Fruit fly (Drosophila melanogaster) whole organism, embryonic: ENCODE data around the gene Ca-Ma2d.

Experiments used
- Atf3 ChIP-seq: fragments of 200-800 bp; sonication (Bioruptor generic); optimal IDR thresholded peaks from 3 replicates; lab custom pipeline; 2016; ENCODE audit warnings: missing biosample characterization, missing genetic modification characterization
- B-H1 ChIP-seq: fragments of 200-800 bp; sonication (Bioruptor generic); IDR thresholded peaks from 3 replicates; pipeline ENCODE4 v1.3.6; 2022; ENCODE audit warnings: missing biosample characterization, missing genetic modification characterization
- Bdp1 ChIP-seq: fragments of 200-800 bp; sonication (Bioruptor generic); optimal IDR thresholded peaks from 3 replicates; lab custom pipeline; 2016; ENCODE audit warnings: missing biosample characterization, missing genetic modification characterization
- CG10267 ChIP-seq: fragments of 200-800 bp; sonication (Bioruptor generic); optimal IDR thresholded peaks from 2 replicates; lab custom pipeline; 2018; ENCODE audit warnings: missing biosample characterization, mild to moderate bottlenecking, missing genetic modification characterization, moderate library complexity
- CG10366 ChIP-seq: fragments of 200-800 bp; sonication (Bioruptor generic); IDR thresholded peaks from 2 replicates; pipeline ENCODE4 v1.3.6; 2022; ENCODE audit warnings: missing biosample characterization, missing genetic modification characterization
- CG11695 ChIP-seq: fragments of 200-800 bp; sonication (Bioruptor generic); IDR thresholded peaks from 3 replicates; pipeline ENCODE4 v1.3.6; 2022; ENCODE audit warnings: missing biosample characterization, missing genetic modification characterization
- CG11696 ChIP-seq: fragments of 200-800 bp; sonication (Bioruptor generic); IDR thresholded peaks from 2 replicates; pipeline ENCODE4 v1.3.6; 2022; ENCODE audit warnings: missing biosample characterization, missing genetic modification characterization
- CG12155 ChIP-seq: fragments of 200-800 bp; sonication (Bioruptor generic); optimal IDR thresholded peaks from 3 replicates; lab custom pipeline; 2016; ENCODE audit warnings: missing biosample characterization, missing genetic modification characterization
- CG15601 ChIP-seq: fragments of 200-800 bp; sonication (Bioruptor generic); optimal IDR thresholded peaks from 3 replicates; lab custom pipeline; 2019; ENCODE audit warnings: missing biosample characterization, mild to moderate bottlenecking, missing genetic modification characterization, moderate library complexity
- CG15696 ChIP-seq: fragments of 200-800 bp; sonication (Bioruptor generic); optimal IDR thresholded peaks from 2 replicates; lab custom pipeline; 2019; ENCODE audit warnings: missing biosample characterization, mild to moderate bottlenecking, missing genetic modification characterization, moderate library complexity
- CG1602 ChIP-seq: fragments of 200-800 bp; sonication (Bioruptor generic); optimal IDR thresholded peaks from 3 replicates; lab custom pipeline; 2016; ENCODE audit warnings: missing biosample characterization, missing genetic modification characterization
- CG16815 ChIP-seq: fragments of 200-800 bp; sonication (Bioruptor generic); optimal IDR thresholded peaks from 3 replicates; lab custom pipeline; 2017; ENCODE audit warnings: missing biosample characterization, mild to moderate bottlenecking, missing genetic modification characterization
- CG17912 ChIP-seq: fragments of 200-800 bp; sonication (Bioruptor generic); optimal IDR thresholded peaks from 2 replicates; lab custom pipeline; 2018; ENCODE audit warnings: missing biosample characterization, mild to moderate bottlenecking, missing genetic modification characterization
- CG2875 ChIP-seq: fragments of 200-800 bp; sonication (Bioruptor generic); optimal IDR thresholded peaks from 2 replicates; lab custom pipeline; 2017; ENCODE audit warnings: missing biosample characterization, mild to moderate bottlenecking, missing genetic modification characterization, missing genetic modification reagents
- CG30431 ChIP-seq: fragments of 200-800 bp; sonication (Bioruptor generic); optimal IDR thresholded peaks from 2 replicates; lab custom pipeline; 2017; ENCODE audit warnings: missing biosample characterization, missing genetic modification characterization
- CG43689 ChIP-seq: fragments of 200-800 bp; sonication (Bioruptor generic); IDR thresholded peaks from 2 replicates; pipeline ENCODE4 v1.3.6; 2022; ENCODE audit warnings: missing biosample characterization, missing genetic modification characterization
- CG5245 ChIP-seq: fragments of 200-800 bp; sonication (Bioruptor generic); optimal IDR thresholded peaks from 3 replicates; lab custom pipeline; 2016; ENCODE audit warnings: missing biosample characterization, missing genetic modification characterization
- CG7745 ChIP-seq: fragments of 200-800 bp; sonication (Bioruptor generic); optimal IDR thresholded peaks from 2 replicates; lab custom pipeline; 2018; ENCODE audit warnings: missing biosample characterization, mild to moderate bottlenecking, missing genetic modification characterization, moderate library complexity
- CG7786 ChIP-seq: fragments of 200-800 bp; sonication (Bioruptor generic); optimal IDR thresholded peaks from 2 replicates; lab custom pipeline; 2016; ENCODE audit warnings: missing biosample characterization, missing genetic modification characterization
- CG8359 ChIP-seq: fragments of 200-800 bp; sonication (Bioruptor generic); optimal IDR thresholded peaks from 2 replicates; lab custom pipeline; 2017; ENCODE audit warnings: missing biosample characterization, mild to moderate bottlenecking, missing genetic modification characterization, borderline replicate concordance
- CG9609 ChIP-seq: fragments of 200-800 bp; sonication (Bioruptor generic); optimal IDR thresholded peaks from 3 replicates; lab custom pipeline; 2016; ENCODE audit warnings: missing biosample characterization, missing genetic modification characterization
- CrebB ChIP-seq: fragments of 200-800 bp; sonication (Bioruptor generic); optimal IDR thresholded peaks from 3 replicates; lab custom pipeline; 2018; ENCODE audit warnings: missing biosample characterization, mild to moderate bottlenecking, missing genetic modification characterization
- Dfd ChIP-seq, 2 experiments: fragments of >200 bp; optimal IDR thresholded peaks; 2 replicates each; lab custom pipeline; 2017; ENCODE audit warnings: missing biosample characterization in 2 of 2, missing genetic modification characterization in 2 of 2
- HHEX ChIP-seq: fragments of 200-800 bp; sonication (Bioruptor generic); optimal IDR thresholded peaks from 3 replicates; lab custom pipeline; 2017; ENCODE audit warnings: missing biosample characterization, mild to moderate bottlenecking, missing genetic modification characterization, missing genetic modification reagents
- Hmr ChIP-seq: fragments of 200-800 bp; sonication (Bioruptor generic); optimal IDR thresholded peaks from 3 replicates; lab custom pipeline; 2017; ENCODE audit warnings: mild to moderate bottlenecking, missing biosample characterization, missing genetic modification reagents, missing genetic modification characterization
- NC2β ChIP-seq: fragments of 200-800 bp; sonication (Bioruptor generic); optimal IDR thresholded peaks from 2 replicates; lab custom pipeline; 2016; ENCODE audit warnings: missing biosample characterization, missing genetic modification characterization
- Optix ChIP-seq: fragments of 200-800 bp; sonication (Bioruptor generic); IDR thresholded peaks from 3 replicates; pipeline ENCODE4 v1.3.6; 2022; ENCODE audit warnings: missing biosample characterization, missing genetic modification characterization
- Ptx1 ChIP-seq: fragments of 200-800 bp; sonication (Bioruptor generic); IDR thresholded peaks from 2 replicates; pipeline ENCODE4 v1.3.6; 2022; ENCODE audit warnings: missing biosample characterization, missing genetic modification characterization
- Ravus ChIP-seq: fragments of 200-800 bp; sonication (Bioruptor generic); IDR thresholded peaks from 2 replicates; pipeline ENCODE4 v1.3.6; 2022; ENCODE audit warnings: missing biosample characterization, missing genetic modification characterization
- Side ChIP-seq: fragments of 200-800 bp; sonication (Bioruptor generic); optimal IDR thresholded peaks from 2 replicates; lab custom pipeline; 2016; ENCODE audit warnings: missing biosample characterization, missing genetic modification characterization
- Sry-δ ChIP-seq: fragments of 200-800 bp; sonication (Bioruptor generic); optimal IDR thresholded peaks from 2 replicates; lab custom pipeline; 2016; ENCODE audit warnings: missing biosample characterization, missing genetic modification characterization
- Stat92E ChIP-seq, 3 experiments: fragments of >200 bp in 2 of 3; fragments of 200-800 bp in 1 of 3; sonication (Bioruptor generic) in 1 of 3; optimal IDR thresholded peaks; 2 replicates each; lab custom pipeline; 2017 to 2019; ENCODE audit warnings: missing biosample characterization in 3 of 3, missing genetic modification characterization in 3 of 3, mild to moderate bottlenecking in 1 of 3, moderate library complexity in 1 of 3
- bbx ChIP-seq: fragments of 200-800 bp; sonication (Bioruptor generic); IDR thresholded peaks from 2 replicates; pipeline ENCODE4 v1.3.6; 2022; ENCODE audit warnings: missing biosample characterization, missing genetic modification characterization; ENCODE audit not compliant: partially characterized antibody
- ewg ChIP-seq: fragments of 200-800 bp; sonication (Bioruptor generic); optimal IDR thresholded peaks from 3 replicates; lab custom pipeline; 2017; ENCODE audit warnings: mild to moderate bottlenecking, missing biosample characterization, missing genetic modification reagents, missing genetic modification characterization
- insv ChIP-seq, 2 experiments: fragments of 200-800 bp; sonication (Bioruptor generic); optimal IDR thresholded peaks; 3 replicates each; lab custom pipeline; 2016 to 2018; ENCODE audit warnings: missing biosample characterization in 2 of 2, missing genetic modification characterization in 2 of 2
- inv ChIP-seq: fragments of 200-800 bp; sonication (Bioruptor generic); IDR thresholded peaks from 2 replicates; pipeline ENCODE4 v1.3.6; 2022; ENCODE audit warnings: missing biosample characterization, missing genetic modification characterization; ENCODE audit not compliant: partially characterized antibody
- lov ChIP-seq, 2 experiments: fragments of 200-800 bp in 1 of 2; fragments of >200 bp in 1 of 2; sonication (Bioruptor generic) in 1 of 2; IDR thresholded peaks in 1 of 2; optimal IDR thresholded peaks in 1 of 2; 2 replicates in 1 of 2; 3 replicates in 1 of 2; pipeline versions ENCODE4 v1.3.6 to Lab custom; 2017 to 2022; ENCODE audit warnings: missing biosample characterization in 1 of 2, missing genetic modification characterization in 1 of 2
- otp ChIP-seq: fragments of 200-800 bp; sonication (Bioruptor generic); IDR thresholded peaks from 3 replicates; pipeline ENCODE4, ENCODE4 v1.3.6; 2022; ENCODE audit warnings: missing biosample characterization, missing genetic modification characterization
- peb ChIP-seq: fragments of 200-800 bp; sonication (Bioruptor generic); IDR thresholded peaks from 2 replicates; pipeline ENCODE4 v1.3.6; 2022; ENCODE audit warnings: missing biosample characterization, missing genetic modification characterization
- psq ChIP-seq: fragments of 200-800 bp; sonication (Bioruptor generic); optimal IDR thresholded peaks from 2 replicates; lab custom pipeline; 2017; ENCODE audit warnings: missing biosample characterization, missing genetic modification characterization
- sc ChIP-seq, 3 experiments: fragments of >200 bp in 2 of 3; fragments of 200-800 bp in 1 of 3; sonication (Bioruptor generic) in 1 of 3; optimal IDR thresholded peaks; 2 replicates in 2 of 3; 3 replicates in 1 of 3; lab custom pipeline; 2017; ENCODE audit warnings: mild to moderate bottlenecking in 1 of 3, missing biosample characterization in 1 of 3, missing genetic modification characterization in 1 of 3, missing genetic modification reagents in 1 of 3
- slp2 ChIP-seq: fragments of 200-800 bp; sonication (Bioruptor generic); optimal IDR thresholded peaks from 2 replicates; lab custom pipeline; 2016; ENCODE audit warnings: missing biosample characterization, missing genetic modification characterization
- sna ChIP-seq: fragments of 200-800 bp; sonication (Bioruptor generic); IDR thresholded peaks from 2 replicates; pipeline ENCODE4 v1.3.6; 2022; ENCODE audit warnings: missing biosample characterization, missing genetic modification characterization; ENCODE audit not compliant: partially characterized antibody
- so ChIP-seq: fragments of 200-800 bp; sonication (Bioruptor generic); IDR thresholded peaks from 3 replicates; pipeline ENCODE4 v1.3.6; 2022; ENCODE audit warnings: missing biosample characterization, missing genetic modification characterization
- tap ChIP-seq: fragments of 200-800 bp; optimal IDR thresholded peaks from 3 replicates; lab custom pipeline; 2019; ENCODE audit warnings: missing biosample characterization, mild to moderate bottlenecking, missing genetic modification characterization, moderate library complexity
- zen ChIP-seq: fragments of 200-800 bp; sonication (Bioruptor generic); optimal IDR thresholded peaks from 3 replicates; lab custom pipeline; 2018; ENCODE audit warnings: missing biosample characterization, mild to moderate bottlenecking, missing genetic modification characterization, moderate library complexity
- zf30C ChIP-seq: fragments of 200-800 bp; sonication (Bioruptor generic); optimal IDR thresholded peaks from 3 replicates; lab custom pipeline; 2018; ENCODE audit warnings: missing biosample characterization, mild to moderate bottlenecking, missing genetic modification characterization

The Ca-Ma2d gene

DNA sequence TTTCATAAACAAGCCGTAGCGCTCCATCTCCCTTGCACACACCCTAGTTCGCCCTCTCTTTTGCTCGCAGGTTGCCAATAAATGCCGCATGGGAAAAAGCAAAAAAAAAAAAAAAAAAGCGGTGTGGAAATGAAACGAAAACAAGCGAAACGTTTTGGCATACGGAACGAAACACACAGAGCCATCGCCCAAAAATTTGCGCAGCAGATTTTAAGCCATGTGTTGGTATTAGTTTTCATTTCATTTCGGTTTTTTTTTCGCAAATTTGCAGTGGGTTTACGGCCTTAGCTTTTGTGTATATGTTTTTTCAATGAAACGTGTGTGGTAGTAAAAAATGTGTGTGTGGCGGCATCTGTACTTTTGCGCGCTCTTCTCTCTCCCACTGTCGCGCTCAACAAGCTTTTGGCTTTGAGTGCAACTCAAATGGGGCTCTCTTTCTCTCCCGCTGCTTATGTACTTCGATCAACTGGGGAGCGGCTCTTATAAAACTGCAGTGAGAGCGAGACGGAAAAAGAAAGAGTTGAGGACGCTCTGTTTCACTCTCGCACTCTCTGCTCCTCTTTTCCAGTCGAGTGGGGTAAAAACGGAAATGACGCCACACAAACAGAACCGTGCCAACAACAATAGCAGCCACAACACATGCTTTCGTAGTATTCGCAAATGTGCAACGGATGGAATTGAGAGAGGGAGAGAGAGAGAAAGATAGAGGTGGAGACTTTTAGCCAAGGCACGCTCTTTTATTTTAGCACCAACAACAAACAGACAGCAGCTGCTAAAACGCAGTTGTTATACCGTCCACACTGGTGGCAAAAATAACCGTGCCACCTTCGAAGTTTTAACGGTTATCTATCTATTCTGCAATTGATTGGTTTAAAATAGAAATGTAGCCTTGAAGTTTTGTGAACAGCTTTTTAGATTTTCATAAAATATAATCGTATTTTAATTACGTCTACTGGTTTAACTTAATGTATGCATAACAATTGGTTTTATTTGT, 53.3 kb downstream of the Ca-Ma2d start (continued):
- no peak for TF ChIP-seq Atf3 (GFP tag; lab: Kevin White, UChicago)
- TF ChIP-seq CG15601 (tag; lab: Kevin White, UChicago): peak; percentile 0
- TF ChIP-seq CG1602 (GFP tag; lab: Kevin White, UChicago): no peak
- no peak for TF ChIP-seq CG11695 (GFP tag; lab: Robert Waterston, UW)
- no peak for TF ChIP-seq sna
- TF ChIP-seq Optix: no peak
- no peak for TF ChIP-seq CG11696 (GFP tag; lab: Robert Waterston, UW)
- TF ChIP-seq Dfd (GFP tag; optimal IDR thresholded peaks at IDR 0.05; lab: Kevin White, UChicago): no peak
- TF ChIP-seq Sry-δ (GFP tag; lab: Kevin White, UChicago): peak; percentile 17
- no peak for TF ChIP-seq peb (GFP tag; lab: Robert Waterston, UW)
- peak; percentile 62 for TF ChIP-seq HHEX
- TF ChIP-seq Side (GFP tag; lab: Kevin White, UChicago): peak; percentile 63
- no peak for TF ChIP-seq CG15696
- no peak for TF ChIP-seq Ravus (GFP tag; lab: Robert Waterston, UW)
- TF ChIP-seq lov (optimal IDR thresholded peaks at IDR 0.05; lab: Kevin White, UChicago): no peak
- no peak for TF ChIP-seq lov (GFP tag; IDR thresholded peaks at IDR 0.05; lab: Robert Waterston, UW)
- peak; percentile 72 for TF ChIP-seq CG17912 (GFP tag; lab: Kevin White, UChicago)
- no peak for TF ChIP-seq insv (GFP tag; optimal IDR thresholded peaks at IDR 0.05; lab: Kevin White, UChicago)
- TF ChIP-seq CG9609: peak; percentile 53
- no peak for TF ChIP-seq sc (optimal IDR thresholded peaks at IDR 0.05; lab: Kevin White, UChicago)
- TF ChIP-seq sc (GFP tag; optimal IDR thresholded peaks at IDR 0.05; lab: Kevin White, UChicago): no peak
- peak; percentile 57 for TF ChIP-seq CrebB (tag; lab: Kevin White, UChicago)
- TF ChIP-seq Bdp1 (GFP tag; lab: Kevin White, UChicago): no peak
- no peak for TF ChIP-seq Stat92E (GFP tag; optimal IDR thresholded peaks at IDR 0.05; lab: Kevin White, UChicago)
- TF ChIP-seq inv (GFP tag; lab: Robert Waterston, UW): no peak
- TF ChIP-seq otp: no peak
- no peak for TF ChIP-seq zen
- peak; percentile 18 for TF ChIP-seq slp2 (GFP tag; lab: Kevin White, UChicago)
- TF ChIP-seq CG12155 (GFP tag; lab: Kevin White, UChicago): peak; percentile 34
- no peak for TF ChIP-seq CG30431 (GFP tag; lab: Kevin White, UChicago)
- TF ChIP-seq B-H1 (GFP tag; lab: Robert Waterston, UW): no peak
- peak; percentile 5 for TF ChIP-seq CG7786 (GFP tag; lab: Kevin White, UChicago)
- no peak for TF ChIP-seq bbx
- TF ChIP-seq NC2β (GFP tag; lab: Kevin White, UChicago): no peak
- TF ChIP-seq CG8359 (GFP tag; lab: Kevin White, UChicago): no peak
- TF ChIP-seq tap (tag; lab: Kevin White, UChicago): no peak
- peak; percentile 74 for TF ChIP-seq Hmr (GFP tag; lab: Kevin White, UChicago)
- TF ChIP-seq zf30C: no peak
- TF ChIP-seq CG7745 (tag; lab: Kevin White, UChicago): no peak
- TF ChIP-seq ewg: no peak
- no peak for TF ChIP-seq Ptx1 (GFP tag; lab: Robert Waterston, UW)
- peak; percentile 4 for TF ChIP-seq CG2875 (GFP tag; lab: Kevin White, UChicago)
- TF ChIP-seq CG43689: no peak
- TF ChIP-seq CG10366 (GFP tag; lab: Robert Waterston, UW): no peak
- no peak for TF ChIP-seq psq (GFP tag; lab: Kevin White, UChicago)
- no peak for TF ChIP-seq CG16815
- TF ChIP-seq CG5245 (GFP tag; lab: Kevin White, UChicago): no peak
- TF ChIP-seq so: no peak
- no peak for TF ChIP-seq CG10267 (tag; lab: Kevin White, UChicago)
